Fruit fly (Drosophila melanogaster) whole organism: ENCODE measurements around the gene CG15631.

ENCODE experiments used
- CG8478 ChIP-seq: fragments of >200 bp; optimal IDR thresholded peaks from 2 replicates; lab custom pipeline; 2018; ENCODE audit warnings: inconsistent platforms
- Dll ChIP-seq: fragments of >200 bp; optimal IDR thresholded peaks from 2 replicates; lab custom pipeline; 2017
- EcR ChIP-seq, 2 experiments: fragments of >200 bp; optimal IDR thresholded peaks; 2 replicates each; lab custom pipeline; 2017; ENCODE audit warnings: missing biosample characterization in 2 of 2, missing genetic modification characterization in 2 of 2, missing genetic modification reagents in 2 of 2
- pan ChIP-seq: fragments of >200 bp; optimal IDR thresholded peaks from 2 replicates; lab custom pipeline; 2017
- psq ChIP-seq: fragments of >200 bp; optimal IDR thresholded peaks from 2 replicates; lab custom pipeline; 2017
- usp ChIP-seq: fragments of >200 bp; optimal IDR thresholded peaks from 2 replicates; lab custom pipeline; 2017; ENCODE audit warnings: missing biosample characterization, missing genetic modification characterization, mixed read lengths

The CG15631 gene

DNA sequence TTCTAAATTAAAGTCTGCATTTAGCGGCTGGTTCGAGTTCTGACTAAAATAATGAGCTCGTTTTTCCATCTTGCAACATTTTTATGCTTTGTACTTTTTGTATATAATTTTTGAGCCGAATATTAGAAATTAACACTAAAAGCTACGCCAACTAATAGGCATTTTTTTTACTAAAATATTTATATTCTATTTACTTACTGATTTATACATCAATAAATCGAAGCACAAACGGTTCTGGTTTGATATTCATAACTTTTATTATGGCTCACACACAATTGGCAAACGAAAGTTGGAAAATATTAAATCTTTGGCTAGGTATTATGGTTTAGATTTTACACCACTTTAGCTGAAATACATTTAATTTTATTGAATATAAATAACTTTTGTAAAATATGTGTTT is at the start of gene CG15631:
Gene CG15631, minus strand, starts transcription at position 101 of the 400 bp plus-strand sequence.
- TF ChIP-seq Dll (lab: Kevin White, UChicago), result no peak

DNA sequence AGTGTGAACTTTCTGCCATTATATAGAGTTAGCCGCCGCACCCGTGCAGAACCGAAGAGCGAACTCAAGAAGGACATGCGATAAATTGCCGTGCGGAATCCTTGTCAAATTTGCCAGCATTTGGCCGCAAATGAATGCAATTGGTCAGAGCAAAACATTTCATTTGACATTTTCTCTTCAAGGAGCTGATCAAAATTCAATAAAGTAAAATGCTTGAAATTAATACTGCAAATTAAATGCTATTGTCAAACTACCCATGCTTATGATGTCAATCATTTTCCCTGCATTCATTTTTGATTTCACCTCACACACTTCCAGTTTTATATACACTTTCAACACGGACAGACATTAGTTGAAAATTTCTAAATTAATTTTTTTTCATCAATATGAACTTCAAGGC is 28.3 kb upstream of the CG15631 start, which contains the start of gene CG42523:
Gene CG42523, plus strand, starts transcription at position 301 of the 400 bp plus-strand sequence.
- no peak for TF ChIP-seq pan (lab: Kevin White, UChicago)
- no peak for TF ChIP-seq usp (GFP tag; lab: Kevin White, UChicago)
- TF ChIP-seq CG8478, result no peak
- TF ChIP-seq EcR (GFP tag; optimal IDR thresholded peaks at IDR 0.05; lab: Kevin White, UChicago), result no peak
- TF ChIP-seq Dll (lab: Kevin White, UChicago), result no peak
- no peak for TF ChIP-seq psq

- TF ChIP-seq CG8478, result no peak
- no peak for TF ChIP-seq EcR (GFP tag; optimal IDR thresholded peaks at IDR 0.05; lab: Kevin White, UChicago)
- no peak for TF ChIP-seq pan (lab: Kevin White, UChicago)
- TF ChIP-seq usp (GFP tag; lab: Kevin White, UChicago), result no peak
- TF ChIP-seq psq, result no peak
- TF ChIP-seq Dll (lab: Kevin White, UChicago), result no peak
Measured at dm6 chr2L:4726021-4726420, 8.2 kb downstream of the CG15631 start.

dm6 chr2L:4701385-4701784 is 32.9 kb downstream of the CG15631 start, which contains the start of gene Taf12L:
Gene Taf12L (minus strand): TSS chr2L:4701485.
- TF ChIP-seq psq (no peak), pan (lab: Kevin White, UChicago) (no peak), EcR (GFP tag; optimal IDR thresholded peaks at IDR 0.05; lab: Kevin White, UChicago) (no peak), CG8478 (no peak), usp (GFP tag; lab: Kevin White, UChicago) (no peak)

DNA sequence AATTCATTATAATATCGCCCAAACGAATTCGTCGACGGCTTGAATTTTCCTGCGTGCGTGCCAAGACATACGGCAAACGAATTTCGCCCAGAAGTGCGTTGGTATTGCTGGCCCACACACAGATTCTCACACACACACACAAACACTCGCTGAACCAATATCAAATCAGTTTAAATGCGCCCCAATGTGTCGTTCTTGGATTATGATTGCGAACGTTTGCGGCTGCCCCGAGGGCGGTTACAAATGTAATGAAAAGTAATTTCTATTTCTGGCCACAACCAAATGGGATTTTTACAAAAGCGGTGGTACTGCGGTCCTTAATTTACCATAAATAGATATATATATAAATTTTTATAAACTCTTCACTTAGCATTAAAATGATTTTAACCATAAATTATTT is 35.4 kb downstream of the CG15631 start:
- TF ChIP-seq usp (GFP tag; lab: Kevin White, UChicago) (no peak), psq (no peak), EcR (GFP tag; optimal IDR thresholded peaks at IDR 0.05; lab: Kevin White, UChicago) (no peak), CG8478 (no peak), Dll (lab: Kevin White, UChicago) (no peak), pan (lab: Kevin White, UChicago) (no peak)

- TF ChIP-seq EcR (GFP tag; optimal IDR thresholded peaks at IDR 0.05; lab: Kevin White, UChicago) (no peak), psq (no peak), usp (GFP tag; lab: Kevin White, UChicago) (no peak), pan (lab: Kevin White, UChicago) (no peak), CG8478 (no peak), Dll (lab: Kevin White, UChicago) (no peak)
Measured at dm6 chr2L:4694421-4694820, 39.8 kb downstream of the CG15631 start, which contains the start of gene dcma. Gene dcma (plus strand): TSS chr2L:4694721.

dm6 chr2L:4690602-4691001 is 43.7 kb downstream of the CG15631 start, which contains the start of gene CG3251:
Gene CG3251 (minus strand): TSS chr2L:4690702.
- no peak for TF ChIP-seq usp (GFP tag; lab: Kevin White, UChicago)
- TF ChIP-seq EcR (GFP tag; optimal IDR thresholded peaks at IDR 0.05; lab: Kevin White, UChicago), result no peak
- TF ChIP-seq Dll (lab: Kevin White, UChicago), result no peak
- TF ChIP-seq pan (lab: Kevin White, UChicago), result no peak
- no peak for TF ChIP-seq CG8478
- TF ChIP-seq psq, result no peak

- TF ChIP-seq EcR (GFP tag; optimal IDR thresholded peaks at IDR 0.05; lab: Kevin White, UChicago) (no peak), pan (lab: Kevin White, UChicago) (no peak), Dll (lab: Kevin White, UChicago) (no peak), psq (no peak), usp (GFP tag; lab: Kevin White, UChicago) (no peak), CG8478 (no peak)
Measured at dm6 chr2L:4687211-4687610, 47.0 kb downstream of the CG15631 start, which contains the start of gene Elba3. Gene Elba3 (plus strand): TSS chr2L:4687511.

- TF ChIP-seq pan (lab: Kevin White, UChicago) (no peak), CG8478 (no peak), Dll (lab: Kevin White, UChicago) (no peak), usp (GFP tag; lab: Kevin White, UChicago) (no peak), EcR (GFP tag; optimal IDR thresholded peaks at IDR 0.05; lab: Kevin White, UChicago) (no peak), psq (no peak)
Measured at dm6 chr2L:4684361-4684760, 49.9 kb downstream of the CG15631 start, which contains the start of gene Elba1. Gene Elba1 (minus strand): TSS chr2L:4684461.
